Fruit fly (Drosophila melanogaster) whole organism, wandering third instar larva: ENCODE data around the gene ham.

Experiments
- CG32264 ChIP-seq: fragments of 200-800 bp; sonication (Bioruptor generic); optimal IDR thresholded peaks from 2 replicates; lab custom pipeline; 2016; ENCODE audit warnings: missing biosample characterization, missing genetic modification characterization
- Mio ChIP-seq: sonication (Bioruptor generic); optimal IDR thresholded peaks from 2 replicates; lab custom pipeline; 2016; ENCODE audit warnings: missing biosample characterization, missing genetic modification characterization
- OdsH ChIP-seq: fragments of 200-800 bp; sonication (Bioruptor generic); optimal IDR thresholded peaks from 2 replicates; lab custom pipeline; 2016; ENCODE audit warnings: missing biosample characterization, mild to moderate bottlenecking, missing genetic modification characterization
- dsf ChIP-seq: sonication (Bioruptor generic); optimal IDR thresholded peaks from 2 replicates; lab custom pipeline; 2016; ENCODE audit warnings: missing biosample characterization, missing genetic modification characterization, borderline replicate concordance
- h ChIP-seq: fragments of 200-800 bp; sonication (Bioruptor generic); optimal IDR thresholded peaks from 3 replicates; lab custom pipeline; 2016; ENCODE audit warnings: missing biosample characterization, mild to moderate bottlenecking, missing genetic modification characterization
- jim ChIP-seq: fragments of 175-275, 200-325 bp; sonication (Bioruptor generic); optimal IDR thresholded peaks from 2 replicates; lab custom pipeline; 2016; ENCODE audit warnings: missing biosample characterization, mild to moderate bottlenecking, missing genetic modification characterization
- psq ChIP-seq: fragments of 200-800 bp; sonication (Bioruptor generic); optimal IDR thresholded peaks from 3 replicates; lab custom pipeline; 2017; ENCODE audit warnings: missing biosample characterization, mild to moderate bottlenecking, missing genetic modification characterization, moderate library complexity
- tai ChIP-seq: sonication (Bioruptor generic); optimal IDR thresholded peaks from 2 replicates; lab custom pipeline; 2016; ENCODE audit warnings: missing biosample characterization, missing genetic modification characterization

DNA sequence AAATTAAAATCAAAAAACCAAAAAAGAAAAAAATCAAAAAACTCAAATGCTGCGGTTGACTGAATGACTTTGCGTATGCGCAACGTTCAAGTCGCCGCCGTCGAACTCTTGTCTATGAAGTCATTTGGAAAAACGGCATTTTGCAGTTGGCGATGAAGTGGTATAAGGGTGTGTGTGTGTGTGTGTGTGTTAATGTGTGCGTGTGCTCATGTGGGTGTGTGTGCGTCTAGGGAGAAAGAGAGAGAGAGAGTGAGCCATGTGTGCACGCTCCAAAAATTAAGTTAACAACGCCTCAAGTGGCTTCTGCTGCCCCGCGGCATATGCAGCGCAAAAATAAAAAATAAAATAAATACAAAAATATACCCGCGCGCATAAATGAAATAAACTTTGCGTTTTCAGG lies 15.3 kb downstream of the ham start:
- TF ChIP-seq OdsH (GFP tag; lab: Kevin White, UChicago): no peak
- no peak for TF ChIP-seq CG32264
- no peak for TF ChIP-seq h
- no peak for TF ChIP-seq jim
- TF ChIP-seq Mio (GFP tag; lab: Kevin White, UChicago): no peak
- TF ChIP-seq dsf: no peak
- TF ChIP-seq tai (GFP tag; lab: Kevin White, UChicago): no peak
- no peak for TF ChIP-seq psq (GFP tag; lab: Kevin White, UChicago)
